Fruit fly (Drosophila melanogaster): ENCODE results near the gene CG10301.

DNA sequence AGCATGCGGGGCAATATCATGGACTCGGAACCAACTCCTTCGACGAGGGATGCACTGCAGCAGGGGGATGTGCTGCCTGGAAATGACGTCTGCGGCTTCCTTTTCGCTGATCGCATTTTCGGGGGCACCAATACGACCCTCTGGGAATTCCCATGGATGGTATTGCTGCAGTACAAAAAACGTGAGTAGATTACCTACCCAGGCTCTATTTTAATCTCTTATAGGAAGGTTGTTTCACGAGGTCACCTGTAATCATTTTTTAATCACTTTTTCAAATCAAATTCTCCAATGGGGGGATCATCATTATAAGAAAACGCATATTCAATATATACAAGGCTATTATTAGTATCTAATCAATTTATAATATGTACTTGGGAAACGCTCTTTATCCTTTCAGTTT is 23.0 kb upstream of the CG10301 start:
- TF ChIP-seq Lpt (GFP tag; optimal IDR thresholded peaks at IDR 0.05) (no peak), vri (GFP tag; optimal IDR thresholded peaks at IDR 0.05) (no peak), achi (GFP tag; optimal IDR thresholded peaks at IDR 0.05) (no peak), CG6792 (GFP tag; optimal IDR thresholded peaks at IDR 0.05) (no peak), Met (GFP tag; optimal IDR thresholded peaks at IDR 0.05) (no peak), net (GFP tag; optimal IDR thresholded peaks at IDR 0.05) (no peak), Eip78C (GFP tag) (no peak), fd85E (GFP tag; optimal IDR thresholded peaks at IDR 0.05) (no peak), CG6854 (GFP tag; optimal IDR thresholded peaks at IDR 0.05) (no peak), CG16779 (tag; optimal IDR thresholded peaks at IDR 0.05) (no peak), CG8119 (GFP tag; IDR thresholded peaks at IDR 0.05) (no peak)

Measured in whole organism, prepupa.